Fruit fly (Drosophila melanogaster): ENCODE measurements around the gene CG7488.
A peak's percentile ranks its signal among the peaks of the same experiment; 100 is the strongest.

Gene CG7488

DNA sequence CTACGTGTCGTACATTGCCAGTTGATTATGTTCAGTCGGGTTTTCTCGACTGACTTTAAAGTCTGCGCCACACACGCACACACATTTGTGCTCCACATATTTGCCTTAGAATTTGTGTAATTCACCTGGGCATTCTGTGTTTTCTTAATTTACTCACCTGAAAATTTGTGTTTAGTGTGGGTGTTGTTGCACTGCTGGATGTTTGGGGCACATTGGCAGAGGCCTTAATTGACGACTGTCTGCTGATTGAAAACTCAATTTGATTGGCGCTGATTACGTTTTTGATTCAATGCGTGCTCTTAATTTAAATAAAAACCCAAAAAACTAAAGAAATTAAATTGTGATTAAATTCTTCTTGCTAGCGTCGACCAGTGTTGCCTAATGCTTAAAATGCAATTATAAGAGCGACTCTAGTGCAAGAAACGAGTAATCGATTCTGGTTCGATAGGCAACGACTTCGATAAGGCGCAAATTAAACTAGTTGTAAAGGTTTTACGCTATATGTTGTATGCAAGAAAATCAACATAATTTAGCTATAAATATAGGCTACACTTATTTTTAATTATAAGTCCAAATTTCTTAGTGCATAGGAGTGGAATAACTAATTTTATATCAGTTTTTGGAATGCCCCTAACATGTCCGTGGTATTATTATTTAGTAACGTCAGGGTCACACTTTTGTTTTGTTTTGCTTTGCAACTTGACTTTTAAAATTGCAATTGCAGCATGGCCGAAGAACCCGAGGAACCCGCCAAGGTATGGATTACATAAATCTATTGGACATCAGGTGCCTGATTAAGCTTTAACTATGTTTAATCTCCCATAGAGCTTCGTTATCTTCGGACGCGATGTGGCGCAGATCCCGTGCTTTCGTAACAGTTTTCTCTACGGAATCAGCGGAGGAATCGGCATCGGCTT lies 35.1 kb downstream of the CG7488 start, which contains the start of the genes CG46281 and CG46280 (continued):
- no peak for TF ChIP-seq Neu2 (GFP tag; optimal IDR thresholded peaks at IDR 0.05; ENCODE audit: borderline replicate concordance)
- TF ChIP-seq MBD-R2 (GFP tag; IDR thresholded peaks at IDR 0.05): peak; percentile 66
- TF ChIP-seq Lhr (GFP tag; optimal IDR thresholded peaks at IDR 0.05): no peak
- peak; percentile 47 for TF ChIP-seq CG9609 (GFP tag; optimal IDR thresholded peaks at IDR 0.05)
- TF ChIP-seq Asciz (GFP tag; optimal IDR thresholded peaks at IDR 0.05): no peak
- peak in 1 of 2 experiments; percentile 38 for TF ChIP-seq chif (GFP tag; optimal IDR thresholded peaks at IDR 0.05)
- TF ChIP-seq CG14441 (GFP tag; IDR thresholded peaks at IDR 0.05): no peak
- no peak for TF ChIP-seq Hr78 (GFP tag; optimal IDR thresholded peaks at IDR 0.05)
- TF ChIP-seq ato (GFP tag; IDR thresholded peaks at IDR 0.05; ENCODE audit: partially characterized antibody): no peak; the same call in 1 of the 2 replicates
- no peak for TF ChIP-seq HLH3B (GFP tag; IDR thresholded peaks at IDR 0.05)
- peak; percentile 67; the same call in 2 of the 3 replicates for TF ChIP-seq hb (GFP tag; IDR thresholded peaks at IDR 0.05; ENCODE audit: partially characterized antibody)
- no peak for TF ChIP-seq CG3838 (GFP tag; optimal IDR thresholded peaks at IDR 0.05)
- peak; percentile 30 for TF ChIP-seq CG13775 (GFP tag; optimal IDR thresholded peaks at IDR 0.05)
- peak; percentile 29 for TF ChIP-seq Side (GFP tag; optimal IDR thresholded peaks at IDR 0.05)
- no peak for TF ChIP-seq CG16815 (GFP tag; optimal IDR thresholded peaks at IDR 0.05)
- 0 out of 3 replicates have a peak, but pooled peaks have one; percentile 43 for TF ChIP-seq Doc3 (GFP tag; IDR thresholded peaks at IDR 0.05; ENCODE audit: partially characterized antibody)
- TF ChIP-seq CG7786 (GFP tag; optimal IDR thresholded peaks at IDR 0.05): peak; percentile 6
- no peak for TF ChIP-seq CG2678 (tag; optimal IDR thresholded peaks at IDR 0.05)
- no peak for TF ChIP-seq CG4360 (GFP tag; IDR thresholded peaks at IDR 0.05)
- TF ChIP-seq Nf-YC (tag; optimal IDR thresholded peaks at IDR 0.05): no peak
- TF ChIP-seq CG10431 (GFP tag; optimal IDR thresholded peaks at IDR 0.05): no peak
- no peak for TF ChIP-seq CG34422 (GFP tag; IDR thresholded peaks at IDR 0.05)
- TF ChIP-seq Hr3 (GFP tag; optimal IDR thresholded peaks at IDR 0.05): peak; percentile 24
- peak; percentile 21 for TF ChIP-seq eyg (GFP tag; optimal IDR thresholded peaks at IDR 0.05)
- no peak for TF ChIP-seq CG11247 (GFP tag; IDR thresholded peaks at IDR 0.05)
- peak; percentile 56 for TF ChIP-seq NC2β (GFP tag; optimal IDR thresholded peaks at IDR 0.05)
- peak; percentile 74; the same call in 3 of the 4 replicates for TF ChIP-seq Dll (GFP tag; IDR thresholded peaks at IDR 0.05; ENCODE audit: partially characterized antibody)
- peak; percentile 16 for TF ChIP-seq B-H2 (GFP tag; optimal IDR thresholded peaks at IDR 0.05)
- peak; percentile 61; the same call in 1 of the 3 replicates for TF ChIP-seq Opbp (GFP tag; IDR thresholded peaks at IDR 0.05; ENCODE audit: partially characterized antibody)
- peak; percentile 83 for TF ChIP-seq hkb (optimal IDR thresholded peaks at IDR 0.05)
- peak; percentile 40; the same call in 1 of the 2 replicates for TF ChIP-seq hkb (GFP tag; IDR thresholded peaks at IDR 0.05)
- peak; percentile 25 for TF ChIP-seq CG1647 (GFP tag; optimal IDR thresholded peaks at IDR 0.05)
- peak; percentile 22 for TF ChIP-seq CG16863 (GFP tag; optimal IDR thresholded peaks at IDR 0.05)
- no peak for TF ChIP-seq CG6654 (GFP tag; optimal IDR thresholded peaks at IDR 0.05)
- no peak for TF ChIP-seq Rfx (GFP tag; IDR thresholded peaks at IDR 0.05)
- TF ChIP-seq Sox100B (GFP tag; optimal IDR thresholded peaks at IDR 0.05): no peak
- no peak for TF ChIP-seq tap (tag; optimal IDR thresholded peaks at IDR 0.05)
- no peak for TF ChIP-seq Meics (GFP tag; optimal IDR thresholded peaks at IDR 0.05)
- no peak for TF ChIP-seq Lpt (GFP tag; optimal IDR thresholded peaks at IDR 0.05)
- TF ChIP-seq her (GFP tag; optimal IDR thresholded peaks at IDR 0.05): peak; percentile 9
- no peak for TF ChIP-seq E2f1 (GFP tag; IDR thresholded peaks at IDR 0.05)
- TF ChIP-seq dati (GFP tag; IDR thresholded peaks at IDR 0.05): no peak
- peak; percentile 76 for TF ChIP-seq CG4617 (GFP tag; optimal IDR thresholded peaks at IDR 0.05; ENCODE audit: borderline replicate concordance)
- TF ChIP-seq CG6175 (GFP tag; IDR thresholded peaks at IDR 0.05): no peak
- TF ChIP-seq CG9437 (GFP tag; optimal IDR thresholded peaks at IDR 0.05): peak; percentile 6
- TF ChIP-seq Blimp-1 (GFP tag; optimal IDR thresholded peaks at IDR 0.05): no peak
- TF ChIP-seq mirr (GFP tag; optimal IDR thresholded peaks at IDR 0.05): no peak
- TF ChIP-seq CG12299 (tag; optimal IDR thresholded peaks at IDR 0.05): peak; percentile 18

Measured in whole organism, embryonic.